Fruit fly (Drosophila melanogaster) Kc167 (cell line): ENCODE results near the gene mthl10.

Experiments
- Myc ChIP-seq: fragments of >200 bp; optimal IDR thresholded peaks from 2 replicates; lab custom pipeline; 2017; ENCODE audit warnings: missing external identifiers
- Sin3A ChIP-seq: fragments of >200 bp; optimal IDR thresholded peaks from 2 replicates; lab custom pipeline; 2018; ENCODE audit warnings: missing external identifiers
- h ChIP-seq: fragments of >200 bp; optimal IDR thresholded peaks from 3 replicates; lab custom pipeline; 2018; ENCODE audit warnings: missing external identifiers
- insv ChIP-seq: fragments of >200 bp; optimal IDR thresholded peaks from 3 replicates; lab custom pipeline; 2018; ENCODE audit warnings: missing external identifiers
- psq ChIP-seq: fragments of >200 bp; optimal IDR thresholded peaks from 2 replicates; lab custom pipeline; 2017; ENCODE audit warnings: missing external identifiers
- ttk ChIP-seq: sonication (Bioruptor generic); optimal IDR thresholded peaks from 2 replicates; lab custom pipeline; 2017; ENCODE audit warnings: missing external identifiers

mthl10 gene

DNA sequence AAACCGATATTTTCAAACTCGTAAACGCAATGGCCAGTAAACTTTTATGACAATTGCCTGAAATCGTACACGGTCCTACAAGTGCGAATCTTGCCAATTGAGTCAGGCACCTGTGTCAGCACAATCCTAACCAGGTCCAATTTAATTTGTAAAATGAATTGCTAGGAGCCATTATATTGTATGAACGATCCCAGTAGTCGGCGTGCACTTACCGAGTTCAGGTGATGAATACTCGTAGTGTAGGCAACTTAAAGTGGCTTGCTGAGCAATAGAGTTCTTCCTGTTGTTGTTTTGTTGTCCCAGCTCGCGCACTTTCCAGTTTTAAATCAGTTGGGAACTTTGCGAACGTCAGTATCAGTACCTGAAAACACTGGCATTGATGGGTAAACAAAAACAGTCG is 2.1 kb downstream of the mthl10 start:
- TF ChIP-seq insv (no peak), h (lab: Kevin White, UChicago) (no peak), Myc (lab: Kevin White, UChicago) (no peak), Sin3A (lab: Kevin White, UChicago) (no peak), ttk (lab: Kevin White, UChicago) (no peak), psq (lab: Kevin White, UChicago) (no peak)

DNA sequence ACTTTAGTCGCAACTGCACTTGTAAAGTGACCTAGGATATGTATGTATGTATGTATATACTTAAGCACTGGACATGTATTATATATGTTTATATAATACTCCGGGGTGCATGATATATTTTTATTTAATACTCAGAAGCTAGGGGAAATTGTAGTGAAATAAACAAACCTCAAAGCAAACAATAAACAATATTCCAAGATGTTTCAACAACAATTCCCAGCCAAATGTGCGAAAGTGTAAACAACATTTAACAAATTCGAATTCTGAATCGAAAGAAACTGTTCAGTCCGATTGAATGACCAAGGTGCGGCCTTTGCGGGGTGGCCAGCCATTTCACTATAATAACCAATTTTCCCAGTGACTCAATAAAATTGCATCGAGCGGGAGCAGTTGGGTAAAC is 2.6 kb downstream of the mthl10 start:
- TF ChIP-seq Myc (lab: Kevin White, UChicago) (no peak), insv (no peak), psq (lab: Kevin White, UChicago) (no peak), Sin3A (lab: Kevin White, UChicago) (no peak), ttk (lab: Kevin White, UChicago) (no peak), h (lab: Kevin White, UChicago) (no peak)

- no peak for TF ChIP-seq psq (lab: Kevin White, UChicago)
- no peak for TF ChIP-seq ttk (lab: Kevin White, UChicago)
- no peak for TF ChIP-seq insv
- no peak for TF ChIP-seq h (lab: Kevin White, UChicago)
- no peak for TF ChIP-seq Sin3A (lab: Kevin White, UChicago)
- TF ChIP-seq Myc (lab: Kevin White, UChicago): no peak
Observed at dm6 chr3L:339072-339471, 3.6 kb downstream of the mthl10 start.

dm6 chr3L:338116-338515 is 4.6 kb downstream of the mthl10 start:
- TF ChIP-seq Sin3A (lab: Kevin White, UChicago) (no peak), ttk (lab: Kevin White, UChicago) (no peak), h (lab: Kevin White, UChicago) (no peak), insv (no peak), psq (lab: Kevin White, UChicago) (no peak), Myc (lab: Kevin White, UChicago) (no peak)

dm6 chr3L:337148-337547 is 5.6 kb downstream of the mthl10 start:
- TF ChIP-seq insv (no peak), psq (lab: Kevin White, UChicago) (no peak), ttk (lab: Kevin White, UChicago) (no peak), Sin3A (lab: Kevin White, UChicago) (no peak), Myc (lab: Kevin White, UChicago) (no peak), h (lab: Kevin White, UChicago) (no peak)

DNA sequence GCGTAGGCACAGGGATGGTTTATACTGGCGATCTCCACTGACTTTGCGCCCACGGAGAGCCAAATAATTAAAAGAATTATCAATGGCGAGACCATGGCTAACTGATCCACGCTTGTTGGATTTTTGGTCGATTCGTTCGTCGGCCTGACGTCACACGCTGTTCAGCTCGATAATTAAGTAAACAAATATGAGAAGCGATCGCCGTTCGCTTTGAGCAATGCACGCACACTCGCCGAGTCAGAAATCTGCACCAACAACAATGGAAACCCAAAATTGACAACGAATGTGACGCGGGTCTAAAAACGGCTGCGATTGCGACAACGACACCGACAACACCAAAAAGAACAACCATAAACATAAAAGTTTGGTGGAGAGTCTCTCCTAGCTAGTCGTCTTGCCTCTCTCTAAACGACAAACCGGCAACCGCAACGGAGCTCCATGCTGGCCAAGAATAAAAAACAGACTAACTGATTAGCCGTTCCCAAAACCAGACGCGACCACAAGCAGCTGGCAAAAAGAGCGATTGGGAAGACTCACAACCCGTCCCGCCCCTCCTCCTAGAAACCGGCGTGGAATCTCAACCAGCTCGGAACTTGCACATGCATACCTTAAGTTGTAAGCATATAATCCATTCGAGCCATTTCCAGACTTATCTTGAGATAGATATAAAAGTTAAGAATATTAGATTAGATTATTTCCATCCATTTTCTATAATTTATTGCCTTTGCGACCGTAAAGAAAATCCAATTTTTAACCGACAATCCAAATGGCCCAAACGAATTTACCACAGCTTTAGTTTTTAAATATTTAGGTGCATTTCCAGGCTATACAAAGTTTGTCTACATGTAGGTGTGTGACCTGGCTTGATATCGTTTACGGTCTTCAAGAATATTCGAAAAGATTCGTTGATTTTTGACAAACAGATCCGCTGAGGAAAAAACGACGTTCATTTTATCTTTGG is 10.6 kb downstream of the mthl10 start, which contains the start of gene mthl9:
mthl9 (minus strand) TSS at position 468 of the 961 bp plus-strand sequence.
- TF ChIP-seq ttk (lab: Kevin White, UChicago) (no peak), Sin3A (lab: Kevin White, UChicago) (no peak), h (lab: Kevin White, UChicago) (no peak), insv (no peak), Myc (lab: Kevin White, UChicago) (no peak), psq (lab: Kevin White, UChicago) (no peak)

DNA sequence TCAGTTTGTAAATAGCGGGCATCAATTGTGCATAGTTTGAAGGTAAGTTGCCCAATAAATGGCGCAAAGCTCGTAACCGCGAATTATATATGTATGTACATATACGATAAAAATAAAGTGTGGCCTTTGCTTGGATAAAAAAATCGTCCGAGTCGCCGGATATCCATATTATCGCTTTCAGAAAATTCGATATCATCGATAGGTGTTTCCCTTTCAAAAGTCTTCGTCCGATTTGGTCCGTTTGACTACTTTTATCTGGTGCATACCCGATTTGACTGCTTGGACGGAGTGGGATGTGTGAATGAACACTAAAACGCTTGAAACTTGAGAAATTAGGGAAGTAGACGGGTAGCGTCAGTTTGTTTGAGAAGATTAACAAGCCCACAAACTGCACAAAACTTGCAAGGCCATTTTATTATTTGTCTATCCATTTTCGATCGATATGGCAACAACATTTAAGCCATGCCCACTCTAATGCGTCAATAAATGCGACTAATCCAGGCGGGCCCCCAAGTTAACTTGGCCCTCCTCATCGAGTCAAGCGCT is 13.5 kb downstream of the mthl10 start:
- no peak for TF ChIP-seq Sin3A (lab: Kevin White, UChicago)
- no peak for TF ChIP-seq Myc (lab: Kevin White, UChicago)
- TF ChIP-seq ttk (lab: Kevin White, UChicago): no peak
- no peak for TF ChIP-seq h (lab: Kevin White, UChicago)

dm6 chr3L:327833-328232 is 14.9 kb downstream of the mthl10 start, which contains the start of the genes Atac3 and Ptpmeg:
Gene Atac3, minus strand, starts transcription at chr3L:327992.
Gene Ptpmeg, plus strand, starts transcription at chr3L:328097.
- no peak for TF ChIP-seq ttk (lab: Kevin White, UChicago)

dm6 chr3L:324486-324885 is 18.2 kb downstream of the mthl10 start, which contains the start of gene CG32344:
Gene CG32344, minus strand, starts transcription at chr3L:324720.
- no peak for TF ChIP-seq h (lab: Kevin White, UChicago)
- TF ChIP-seq Myc (lab: Kevin White, UChicago): no peak
- no peak for TF ChIP-seq Sin3A (lab: Kevin White, UChicago)
- TF ChIP-seq ttk (lab: Kevin White, UChicago): no peak

- TF ChIP-seq ttk (lab: Kevin White, UChicago) (no peak), h (lab: Kevin White, UChicago) (no peak), psq (lab: Kevin White, UChicago) (no peak), Sin3A (lab: Kevin White, UChicago) (no peak), Myc (lab: Kevin White, UChicago) (no peak), insv (no peak)
Observed at dm6 chr3L:321495-321894, 21.2 kb downstream of the mthl10 start.

dm6 chr3L:320798-321197 is 21.9 kb downstream of the mthl10 start:
- TF ChIP-seq Sin3A (lab: Kevin White, UChicago) (no peak), ttk (lab: Kevin White, UChicago) (no peak), psq (lab: Kevin White, UChicago) (no peak), Myc (lab: Kevin White, UChicago) (no peak), insv (no peak), h (lab: Kevin White, UChicago) (no peak)

dm6 chr3L:320010-320337 is 22.7 kb downstream of the mthl10 start:
- TF ChIP-seq Sin3A (lab: Kevin White, UChicago) (no peak), insv (no peak), ttk (lab: Kevin White, UChicago) (no peak), Myc (lab: Kevin White, UChicago) (no peak), h (lab: Kevin White, UChicago) (no peak), psq (lab: Kevin White, UChicago) (no peak)
